Worm (Caenorhabditis elegans) whole organism, young adult: ENCODE results near the gene nhr-140.

Experiments used
- B0019.2 ChIP-seq: fragments of 200-800 bp; sonication (Bioruptor generic); conservative IDR thresholded peaks from 2 replicates; pipeline ENCODE4 v1.3.6; 2022; ENCODE audit warnings: missing genetic modification reagents, missing genetic modification characterization, missing compliant biosample characterization
- B0261.1 ChIP-seq: sonication (generic microtip); optimal IDR thresholded peaks from 2 replicates; lab custom pipeline; 2016; ENCODE audit warnings: mild to moderate bottlenecking, missing genetic modification characterization, moderate library complexity, missing compliant biosample characterization
- C06A6.2 ChIP-seq: fragments of 200-800 bp; sonication (Bioruptor generic); conservative IDR thresholded peaks from 2 replicates; pipeline ENCODE4 v1.3.6; 2022; ENCODE audit warnings: missing genetic modification characterization, missing compliant biosample characterization
- F22D6.2 ChIP-seq: sonication (generic microtip); optimal IDR thresholded peaks from 2 replicates; lab custom pipeline; 2016; ENCODE audit warnings: mild to moderate bottlenecking, missing genetic modification characterization, missing compliant biosample characterization
- F57C9.4 ChIP-seq: sonication (generic microtip); optimal IDR thresholded peaks from 2 replicates; lab custom pipeline; 2017; ENCODE audit warnings: mild to moderate bottlenecking, missing genetic modification characterization, missing compliant biosample characterization
- K12H6.12 ChIP-seq: fragments of 200-800 bp; sonication (Bioruptor generic); optimal IDR thresholded peaks from 2 replicates; lab custom pipeline; 2018; ENCODE audit warnings: mild to moderate bottlenecking, missing genetic modification characterization, missing compliant biosample characterization
- T26A5.8 ChIP-seq: sonication (generic microtip); optimal IDR thresholded peaks from 2 replicates; lab custom pipeline; 2016; ENCODE audit warnings: missing genetic modification characterization, missing compliant biosample characterization
- Y53F4B.3 ChIP-seq: fragments of 200-800 bp; sonication (Bioruptor generic); IDR thresholded peaks from 2 replicates; pipeline ENCODE4 v1.3.6; 2022; ENCODE audit warnings: missing genetic modification reagents, missing genetic modification characterization, missing compliant biosample characterization
- Y56A3A.18 ChIP-seq: fragments of 200-800 bp; sonication (Bioruptor generic); IDR thresholded peaks from 2 replicates; pipeline ENCODE4 v1.3.6; 2022; ENCODE audit warnings: missing genetic modification reagents, missing genetic modification characterization, missing compliant biosample characterization
- Y67H2A.10 ChIP-seq: fragments of 200-800 bp; sonication (Bioruptor generic); conservative IDR thresholded peaks from 2 replicates; pipeline ENCODE4 v1.3.6; 2022; ENCODE audit warnings: missing genetic modification reagents, missing genetic modification characterization, missing compliant biosample characterization
- Y95B8A.8 ChIP-seq: fragments of 200-800 bp; sonication (Bioruptor generic); IDR thresholded peaks from 2 replicates; pipeline ENCODE4 v1.3.6; 2022; ENCODE audit warnings: missing genetic modification reagents, missing genetic modification characterization, missing compliant biosample characterization
- attf-3 ChIP-seq: fragments of 200-800 bp; sonication (Bioruptor generic); conservative IDR thresholded peaks from 2 replicates; pipeline ENCODE4 v1.3.6; 2022; ENCODE audit warnings: missing genetic modification reagents, missing genetic modification characterization, missing compliant biosample characterization
- attf-6 ChIP-seq: fragments of 200-800 bp; sonication (Bioruptor generic); IDR thresholded peaks from 2 replicates; pipeline ENCODE4 v1.3.6; 2022; ENCODE audit warnings: missing genetic modification reagents, missing genetic modification characterization, missing compliant biosample characterization
- ccch-3 ChIP-seq: fragments of 200-800 bp; sonication (Bioruptor generic); optimal IDR thresholded peaks from 2 replicates; lab custom pipeline; 2018; ENCODE audit warnings: mild to moderate bottlenecking, missing genetic modification characterization, missing compliant biosample characterization
- ceh-27 ChIP-seq: fragments of 200-800 bp; sonication (Bioruptor generic); optimal IDR thresholded peaks from 2 replicates; lab custom pipeline; 2018; ENCODE audit warnings: mild to moderate bottlenecking, missing genetic modification characterization, moderate library complexity, missing compliant biosample characterization
- ceh-40 ChIP-seq: fragments of 200-800 bp; sonication (Bioruptor generic); IDR thresholded peaks from 2 replicates; pipeline ENCODE4 v1.3.6; 2022; ENCODE audit warnings: missing genetic modification characterization, missing compliant biosample characterization
- ceh-79 ChIP-seq: sonication (generic microtip); optimal IDR thresholded peaks from 2 replicates; lab custom pipeline; 2017; ENCODE audit warnings: mild to moderate bottlenecking, missing genetic modification characterization, missing compliant biosample characterization
- ceh-91 ChIP-seq: fragments of 200-800 bp; sonication (Bioruptor generic); IDR thresholded peaks from 2 replicates; pipeline ENCODE4 v1.3.6; 2022; ENCODE audit warnings: missing genetic modification reagents, missing genetic modification characterization, missing compliant biosample characterization
- dpl-1 ChIP-seq: fragments of 150-350 bp; optimal IDR thresholded peaks from 2 replicates; lab custom pipeline; 2014; ENCODE audit warnings: missing biosample characterization, missing genetic modification reagents, missing genetic modification characterization
- fkh-3 ChIP-seq: sonication (generic microtip); optimal IDR thresholded peaks from 2 replicates; lab custom pipeline; 2016; ENCODE audit warnings: mild to moderate bottlenecking, missing genetic modification characterization, missing compliant biosample characterization
- him-1 ChIP-seq: sonication (generic microtip); optimal IDR thresholded peaks from 2 replicates; lab custom pipeline; 2016; ENCODE audit warnings: missing genotype, missing genetic modification reagents, missing genetic modification characterization, missing compliant biosample characterization
- hlh-26 ChIP-seq: fragments of 200-800 bp; sonication (Bioruptor generic); conservative IDR thresholded peaks from 2 replicates; pipeline ENCODE4 v1.3.6; 2022; ENCODE audit warnings: missing genetic modification reagents, missing genetic modification characterization, missing compliant biosample characterization
- hmg-1.2 ChIP-seq: fragments of 200-800 bp; sonication (Bioruptor generic); IDR thresholded peaks from 2 replicates; pipeline ENCODE4 v1.3.6; 2022; ENCODE audit warnings: missing genetic modification reagents, missing genetic modification characterization, missing compliant biosample characterization
- hmg-20 ChIP-seq: fragments of 200-800 bp; sonication (Bioruptor generic); IDR thresholded peaks from 2 replicates; pipeline ENCODE4 v1.3.6; 2022; ENCODE audit warnings: missing genetic modification reagents, missing genetic modification characterization, missing compliant biosample characterization
- let-526 ChIP-seq: fragments of 200-800 bp; sonication (Bioruptor generic); IDR thresholded peaks from 2 replicates; pipeline ENCODE4 v1.3.6; 2022; ENCODE audit warnings: missing genetic modification reagents, missing genetic modification characterization, missing compliant biosample characterization
- lin-26 ChIP-seq: fragments of 200-800 bp; sonication (Bioruptor generic); IDR thresholded peaks from 2 replicates; pipeline ENCODE4 v1.3.6; 2022; ENCODE audit warnings: missing genetic modification reagents, missing genetic modification characterization, missing compliant biosample characterization
- lin-35 ChIP-seq, 3 experiments: fragments of 150-350 bp in 2 of 3; sonication (generic microtip) in 1 of 3; optimal IDR thresholded peaks; 2 replicates each; lab custom pipeline; 2014 to 2018; ENCODE audit warnings: missing biosample characterization in 3 of 3, missing genetic modification characterization in 3 of 3, missing genetic modification reagents in 3 of 3
- lin-54 ChIP-seq: fragments of 200-800 bp; sonication (Bioruptor generic); optimal IDR thresholded peaks from 2 replicates; lab custom pipeline; 2018; ENCODE audit warnings: mild to moderate bottlenecking, missing genetic modification characterization, missing compliant biosample characterization
- lsy-27 ChIP-seq: sonication (generic microtip); optimal IDR thresholded peaks from 2 replicates; lab custom pipeline; 2017; ENCODE audit warnings: missing genetic modification characterization, mild to moderate bottlenecking, missing compliant biosample characterization, antibody characterized with exemption, missing genotype, borderline replicate concordance; ENCODE audit not compliant: insufficient read depth
- madf-10 ChIP-seq: sonication (generic microtip); optimal IDR thresholded peaks from 2 replicates; lab custom pipeline; 2016; ENCODE audit warnings: mild to moderate bottlenecking, missing genetic modification characterization, missing compliant biosample characterization
- madf-6 ChIP-seq: fragments of 200-800 bp; sonication (Bioruptor generic); IDR thresholded peaks from 2 replicates; pipeline ENCODE4 v1.3.6; 2022; ENCODE audit warnings: missing genetic modification reagents, missing genetic modification characterization, missing compliant biosample characterization
- madf-8 ChIP-seq: fragments of 200-800 bp; sonication (Bioruptor generic); conservative IDR thresholded peaks from 2 replicates; pipeline ENCODE4 v1.3.6; 2022; ENCODE audit warnings: missing genetic modification reagents, missing genetic modification characterization, missing compliant biosample characterization
- nhr-120 ChIP-seq: fragments of 200-800 bp; sonication (Bioruptor generic); IDR thresholded peaks from 2 replicates; pipeline ENCODE4 v1.3.6; 2022; ENCODE audit warnings: missing genetic modification characterization, missing compliant biosample characterization
- sdz-38 ChIP-seq: sonication (generic microtip); optimal IDR thresholded peaks from 2 replicates; lab custom pipeline; 2016; ENCODE audit warnings: missing genotype, missing genetic modification characterization, missing compliant biosample characterization
- sea-2 ChIP-seq: fragments of 200-800 bp; sonication (Bioruptor generic); IDR thresholded peaks from 2 replicates; pipeline ENCODE4 v1.3.6; 2022; ENCODE audit warnings: missing genetic modification characterization, missing compliant biosample characterization
- snpc-4 ChIP-seq, 5 experiments: fragments of 150-350 bp in 1 of 5; sonication (generic microtip) in 4 of 5; optimal IDR thresholded peaks; 2 replicates each; lab custom pipeline; 2014 to 2018; ENCODE audit warnings: missing genetic modification characterization in 5 of 5, missing biosample characterization in 3 of 5, antibody characterized with exemption in 2 of 5, mild to moderate bottlenecking in 2 of 5, missing compliant biosample characterization in 2 of 5, missing genotype in 2 of 5, moderate library complexity in 2 of 5, missing genetic modification reagents in 1 of 5
- tbx-9 ChIP-seq: sonication (generic microtip); optimal IDR thresholded peaks from 2 replicates; lab custom pipeline; 2016; ENCODE audit warnings: borderline replicate concordance, missing genetic modification characterization, inconsistent platforms, missing compliant biosample characterization
- tlf-1 ChIP-seq: fragments of 200-800 bp; sonication (Bioruptor generic); optimal IDR thresholded peaks from 2 replicates; lab custom pipeline; 2018; ENCODE audit warnings: mild to moderate bottlenecking, missing genetic modification characterization, missing compliant biosample characterization
- zim-3 ChIP-seq: sonication (generic microtip); optimal IDR thresholded peaks from 2 replicates; lab custom pipeline; 2017; ENCODE audit warnings: mild to moderate bottlenecking, missing genetic modification characterization, moderate library complexity, missing compliant biosample characterization
- ztf-18 ChIP-seq: sonication (generic microtip); optimal IDR thresholded peaks from 2 replicates; lab custom pipeline; 2016; ENCODE audit warnings: missing genotype, mild to moderate bottlenecking, missing genetic modification characterization, missing compliant biosample characterization
- ztf-28 ChIP-seq: fragments of 200-800 bp; sonication (Bioruptor generic); IDR thresholded peaks from 2 replicates; pipeline ENCODE4 v1.3.6; 2022; ENCODE audit warnings: missing genetic modification reagents, missing genetic modification characterization, missing compliant biosample characterization
- ztf-3 ChIP-seq: fragments of 200-800 bp; sonication (Bioruptor generic); optimal IDR thresholded peaks from 2 replicates; lab custom pipeline; 2018; ENCODE audit warnings: mild to moderate bottlenecking, missing genetic modification characterization, missing compliant biosample characterization

nhr-140 gene

ce11 chrV:7015872-7016271, 26.4 kb upstream of the nhr-140 start, which contains the start of gene C33G8.13:
TSS of gene C33G8.13 (minus strand) at chrV:7015972.
- TF ChIP-seq lsy-27 (tag; lab: Kevin White, UChicago) (no peak), lin-35 (GFP tag; optimal IDR thresholded peaks at IDR 0.05; lab: Kevin White, UChicago) (no peak), K12H6.12 (tag; lab: Kevin White, UChicago) (no peak), ztf-18 (tag; lab: Kevin White, UChicago) (no peak), ceh-40 (GFP tag; lab: Robert Waterston, UW) (no peak), zim-3 (no peak), F22D6.2 (tag; lab: Kevin White, UChicago) (no peak), tlf-1 (GFP tag; lab: Kevin White, UChicago) (no peak), ztf-28 (no peak), hlh-26 (no peak), attf-3 (GFP tag; lab: Robert Waterston, UW) (no peak)

- TF ChIP-seq tbx-9 (tag; lab: Kevin White, UChicago) (no peak), ceh-91 (GFP tag; lab: Robert Waterston, UW) (no peak), Y53F4B.3 (GFP tag; lab: Robert Waterston, UW) (no peak), madf-6 (GFP tag; lab: Robert Waterston, UW) (no peak), sea-2 (no peak), nhr-120 (GFP tag; lab: Robert Waterston, UW) (no peak), Y56A3A.18 (no peak), let-526 (GFP tag; lab: Robert Waterston, UW) (no peak), Y67H2A.10 (GFP tag; lab: Robert Waterston, UW) (no peak), attf-6 (no peak), lin-54 (no peak), F57C9.4 (no peak), lin-26 (GFP tag; lab: Robert Waterston, UW) (no peak), B0261.1 (no peak), dpl-1 (no peak), Y95B8A.8 (GFP tag; lab: Robert Waterston, UW) (no peak), F22D6.2 (tag; lab: Kevin White, UChicago) (no peak), C06A6.2 (GFP tag; lab: Robert Waterston, UW) (no peak), hmg-1.2 (GFP tag; lab: Robert Waterston, UW) (no peak)
- TF ChIP-seq, all 124 proteins: peak for 0
These were observed 23.1 kb upstream of the nhr-140 start, which contains the start of gene srw-127 for ce11 chrV:7012617-7013016. TSS of gene srw-127 (plus strand) at chrV:7012917.

ce11 chrV:7009461-7009860, 20.0 kb upstream of the nhr-140 start, which contains the start of gene C33G8.2:
TSS of gene C33G8.2 (plus strand) at chrV:7009761.
- TF ChIP-seq ceh-79 (tag; lab: Kevin White, UChicago) (no peak), hmg-20 (GFP tag; lab: Robert Waterston, UW) (no peak), madf-10 (tag; lab: Kevin White, UChicago) (no peak), snpc-4 (GFP tag; optimal IDR thresholded peaks at IDR 0.05; lab: Kevin White, UChicago) (no peak), snpc-4 (tag; optimal IDR thresholded peaks at IDR 0.05; lab: Kevin White, UChicago) (no peak), fkh-3 (tag; lab: Kevin White, UChicago) (no peak), him-1 (no peak), madf-6 (GFP tag; lab: Robert Waterston, UW) (no peak), ccch-3 (GFP tag; lab: Kevin White, UChicago) (no peak), sdz-38 (tag; lab: Kevin White, UChicago) (no peak), ztf-3 (GFP tag; lab: Kevin White, UChicago) (no peak), K12H6.12 (tag; lab: Kevin White, UChicago) (no peak), ceh-27 (no peak), madf-8 (GFP tag; lab: Robert Waterston, UW) (no peak), T26A5.8 (tag; lab: Kevin White, UChicago) (no peak), B0019.2 (GFP tag; lab: Robert Waterston, UW) (no peak)
